Fruit fly (Drosophila melanogaster): ENCODE data around the gene BigH1.

dm6 chr3R:14662989-14663500 is at the start of gene BigH1, which contains the start of gene Rad17:
- TF ChIP-seq rn (GFP tag; IDR thresholded peaks at IDR 0.05) (no peak), Snoo (tag; optimal IDR thresholded peaks at IDR 0.05) (no peak), CG13204 (GFP tag; optimal IDR thresholded peaks at IDR 0.05) (no peak)

All from whole organism, pupa.